Worm (Caenorhabditis elegans) whole organism, L3 larva: ENCODE results near the gene str-89.

ENCODE experiments used
- nfya-1 ChIP-seq: sonication (generic microtip); optimal IDR thresholded peaks from 2 replicates; lab custom pipeline; 2017; ENCODE audit warnings: missing genetic modification characterization, mild to moderate bottlenecking, missing compliant biosample characterization, antibody characterized with exemption, moderate library complexity; ENCODE audit not compliant: insufficient read depth
- nhr-67 ChIP-seq: fragments of 150-350 bp; optimal IDR thresholded peaks from 2 replicates; lab custom pipeline; 2014; ENCODE audit warnings: missing biosample characterization, missing genetic modification characterization
- unc-62 ChIP-seq: fragments of 150-350 bp; sonication (generic microtip); optimal IDR thresholded peaks from 4 replicates; lab custom pipeline; 2014; ENCODE audit warnings: missing biosample characterization, missing genetic modification reagents, missing genetic modification characterization

DNA sequence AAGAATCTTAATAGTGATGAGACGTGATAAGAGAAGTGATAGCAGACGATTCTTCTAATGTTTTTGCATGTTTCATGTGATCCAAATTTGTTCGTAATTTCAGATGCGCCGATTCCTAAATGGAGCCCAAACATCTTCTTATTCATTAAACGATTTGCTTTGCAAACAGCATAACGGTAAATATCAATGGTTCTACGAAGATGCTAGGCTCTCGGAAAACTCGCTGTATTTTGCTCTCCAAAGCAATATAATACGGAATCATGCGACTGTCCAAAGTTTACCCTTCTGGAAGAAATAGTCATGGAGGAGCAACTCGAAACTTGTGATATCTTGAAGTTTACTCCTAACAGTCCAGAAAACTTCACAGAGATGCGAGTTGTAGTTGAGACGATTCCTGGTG lies 37.2 kb downstream of the str-89 start, which contains the start of gene W06D12.6:
- TF ChIP-seq unc-62 (GFP tag; lab: Kevin White, UChicago) (no peak), nhr-67 (tag; lab: Kevin White, UChicago) (no peak), nfya-1 (tag; lab: Kevin White, UChicago) (no peak)
